Worm (Caenorhabditis elegans) whole organism, L4/young adult: ENCODE results near the gene lron-12.

Source experiments
- dao-5 ChIP-seq: sonication (generic microtip); optimal IDR thresholded peaks from 2 replicates; lab custom pipeline; 2016; ENCODE audit warnings: missing genotype, missing genetic modification characterization, moderate library complexity, missing compliant biosample characterization
- him-1 ChIP-seq: sonication (generic microtip); optimal IDR thresholded peaks from 2 replicates; lab custom pipeline; 2016; ENCODE audit warnings: missing genotype, missing genetic modification reagents, missing genetic modification characterization, missing compliant biosample characterization

DNA sequence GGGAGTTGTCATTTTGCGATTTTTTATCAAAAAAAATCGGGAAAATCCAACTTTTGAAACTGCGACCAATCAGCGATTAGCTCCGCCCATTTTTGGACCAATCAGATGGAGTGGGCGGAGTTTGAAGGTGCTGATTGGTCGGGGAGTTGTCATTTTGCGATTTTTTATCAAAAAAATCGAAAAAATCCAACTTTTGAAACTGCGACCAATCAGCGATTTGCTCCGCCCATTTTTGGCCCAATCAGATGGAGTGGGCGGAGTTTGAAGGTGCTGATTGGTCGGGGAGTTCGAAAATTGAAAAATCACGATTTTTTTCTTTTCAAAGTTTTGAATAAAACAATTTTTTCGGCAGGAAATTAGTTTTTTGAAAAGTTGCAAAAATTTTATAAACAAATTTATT lies 39.3 kb upstream of the lron-12 start:
- TF ChIP-seq him-1 (tag; lab: Kevin White, UChicago) (no peak), dao-5 (tag; lab: Kevin White, UChicago) (no peak)
